Worm (Caenorhabditis elegans): Measurements from ENCODE around the gene moc-6.

The moc-6 gene

DNA sequence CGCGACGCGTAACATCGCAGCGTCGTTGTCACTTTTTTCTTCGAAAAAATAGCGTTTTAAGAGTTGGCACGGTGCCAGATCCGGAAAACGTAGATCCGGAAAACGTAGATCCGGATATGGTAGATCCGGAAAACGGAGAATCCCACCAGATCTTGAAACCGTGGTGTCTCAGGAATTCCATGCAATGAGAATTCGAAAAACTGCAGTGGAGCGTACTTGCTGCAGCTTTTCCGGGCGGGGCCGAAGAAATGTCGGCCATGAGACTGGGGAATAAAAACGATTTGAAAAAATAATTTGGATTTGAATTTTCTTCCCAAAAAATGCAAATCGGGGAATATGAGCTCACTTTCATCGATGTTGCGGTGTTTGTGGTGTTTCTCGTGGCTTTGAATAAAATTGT, 23.3 kb upstream of the moc-6 start, which contains the start of gene K10D2.5 (continued):
- TF ChIP-seq rcor-1 (GFP tag; IDR thresholded peaks at IDR 0.05) (peak; percentile 96), Y79H2A.3 (GFP tag; conservative IDR thresholded peaks at IDR 0.05) (peak; percentile 87), madf-8 (GFP tag; conservative IDR thresholded peaks at IDR 0.05) (peak; percentile 77), bed-1 (GFP tag; IDR thresholded peaks at IDR 0.05) (0 out of 2 replicates have a peak, but pooled peaks have one; percentile 21), B0261.1 (tag; optimal IDR thresholded peaks at IDR 0.05) (peak; percentile 11), sea-2 (GFP tag; IDR thresholded peaks at IDR 0.05) (no peak), aptf-2 (GFP tag; conservative IDR thresholded peaks at IDR 0.05) (peak; percentile 98), chd-7 (tag; optimal IDR thresholded peaks at IDR 0.05) (peak; percentile 78), F55B11.4 (tag; optimal IDR thresholded peaks at IDR 0.05; ENCODE audit: borderline replicate concordance, insufficient read depth) (no peak), ceh-40 (GFP tag; IDR thresholded peaks at IDR 0.05) (peak; percentile 91), atf-7 (tag; optimal IDR thresholded peaks at IDR 0.05) (peak; percentile 55), cebp-2 (GFP tag; IDR thresholded peaks at IDR 0.05) (0 out of 2 replicates have a peak, but pooled peaks have one; percentile 17), let-526 (GFP tag; IDR thresholded peaks at IDR 0.05) (peak; percentile 96), ztf-26 (tag; optimal IDR thresholded peaks at IDR 0.05) (peak; percentile 25), F39B2.1 (GFP tag; IDR thresholded peaks at IDR 0.05) (peak; percentile 77; the same call in 1 of the 2 replicates), madf-10 (tag; optimal IDR thresholded peaks at IDR 0.05) (peak; percentile 92), him-1 (tag; optimal IDR thresholded peaks at IDR 0.05) (peak; percentile 8), ztf-3 (GFP tag; optimal IDR thresholded peaks at IDR 0.05) (no peak), repo-1 (tag; optimal IDR thresholded peaks at IDR 0.05) (no peak), ceh-91 (GFP tag; IDR thresholded peaks at IDR 0.05) (peak; percentile 97), unc-62 (GFP tag; optimal IDR thresholded peaks at IDR 0.05) (no peak), mel-28 (tag; optimal IDR thresholded peaks at IDR 0.05; ENCODE audit: borderline replicate concordance) (peak; percentile 31), ccch-3 (GFP tag; optimal IDR thresholded peaks at IDR 0.05) (peak; percentile 95), B0035.1 (tag; optimal IDR thresholded peaks at IDR 0.05) (peak; percentile 31), tbx-9 (tag; optimal IDR thresholded peaks at IDR 0.05; ENCODE audit: borderline replicate concordance) (no peak), mxl-1 (tag; optimal IDR thresholded peaks at IDR 0.05) (peak; percentile 27), efl-1 (GFP tag; optimal IDR thresholded peaks at IDR 0.05) (peak; percentile 78), lin-35 (GFP tag; optimal IDR thresholded peaks at IDR 0.05) (peak in 1 of 3 experiments; percentile 80), sptf-2 (GFP tag; optimal IDR thresholded peaks at IDR 0.05) (peak; percentile 66), ceh-58 (GFP tag; IDR thresholded peaks at IDR 0.05) (no peak), lin-40 (tag; optimal IDR thresholded peaks at IDR 0.05) (peak; percentile 80), nhr-120 (GFP tag; IDR thresholded peaks at IDR 0.05) (0 out of 2 replicates have a peak, but pooled peaks have one; percentile 88), somi-1 (GFP tag; optimal IDR thresholded peaks at IDR 0.05) (peak; percentile 84), nfya-1 (tag; optimal IDR thresholded peaks at IDR 0.05; ENCODE audit: borderline replicate concordance, insufficient read depth) (no peak), ceh-27 (GFP tag; optimal IDR thresholded peaks at IDR 0.05) (peak; percentile 99), madf-6 (GFP tag; IDR thresholded peaks at IDR 0.05) (peak; percentile 88), F37B4.10 (GFP tag; IDR thresholded peaks at IDR 0.05) (no peak), athp-1 (tag; optimal IDR thresholded peaks at IDR 0.05) (peak; percentile 96), zim-3 (tag; optimal IDR thresholded peaks at IDR 0.05) (peak; percentile 80), hmg-1.2 (GFP tag; IDR thresholded peaks at IDR 0.05) (peak; percentile 77), hrde-1 (tag; optimal IDR thresholded peaks at IDR 0.05; ENCODE audit: borderline replicate concordance) (peak; percentile 82), attf-5 (GFP tag; optimal IDR thresholded peaks at IDR 0.05) (peak; percentile 99), lin-54 (GFP tag; optimal IDR thresholded peaks at IDR 0.05) (peak; percentile 96), tlf-1 (GFP tag; optimal IDR thresholded peaks at IDR 0.05) (peak; percentile 81), snpc-1.3 (tag; optimal IDR thresholded peaks at IDR 0.05; ENCODE audit: insufficient read depth) (peak; percentile 70), C06A6.2 (GFP tag; conservative IDR thresholded peaks at IDR 0.05) (0 out of 2 replicates have a peak, but pooled peaks have one; percentile 50), hlh-12 (tag; optimal IDR thresholded peaks at IDR 0.05) (no peak), egl-18 (GFP tag; IDR thresholded peaks at IDR 0.05) (no peak), pha-4 (tag; optimal IDR thresholded peaks at IDR 0.05) (no peak)
